Worm (Caenorhabditis elegans) whole organism, L4/young adult: ENCODE results near the gene fbxb-96.

Experiments
- W03F9.2 ChIP-seq: fragments of 150-350 bp; optimal IDR thresholded peaks from 2 replicates; lab custom pipeline; 2014; ENCODE audit warnings: missing biosample characterization, missing genetic modification characterization
- dao-5 ChIP-seq: sonication (generic microtip); optimal IDR thresholded peaks from 2 replicates; lab custom pipeline; 2016; ENCODE audit warnings: missing genotype, missing genetic modification characterization, moderate library complexity, missing compliant biosample characterization
- him-1 ChIP-seq: sonication (generic microtip); optimal IDR thresholded peaks from 2 replicates; lab custom pipeline; 2016; ENCODE audit warnings: missing genotype, missing genetic modification reagents, missing genetic modification characterization, missing compliant biosample characterization

- TF ChIP-seq W03F9.2 (tag; lab: Kevin White, UChicago) (no peak), him-1 (no peak), dao-5 (tag; lab: Kevin White, UChicago) (no peak)
Measured at ce11 chrII:1878663-1879062, 28.5 kb upstream of the fbxb-96 start, which contains the start of gene math-16.
